Worm (Caenorhabditis elegans) whole organism, mixed stage, embryonic: Measurements from ENCODE around the gene Y43B11AR.3.

Experiments used
- M03D4.4 ChIP-seq: sonication (generic microtip); optimal IDR thresholded peaks from 2 replicates; lab custom pipeline; 2017; ENCODE audit warnings: mild to moderate bottlenecking, missing genetic modification characterization, missing compliant biosample characterization
- bed-3 ChIP-seq: fragments of 200-800 bp; sonication (Bioruptor generic); optimal IDR thresholded peaks from 3 replicates; lab custom pipeline; 2018; ENCODE audit warnings: mild to moderate bottlenecking, missing genetic modification characterization, moderate library complexity, missing compliant biosample characterization
- blmp-1 ChIP-seq: fragments of 150-350 bp; optimal IDR thresholded peaks from 2 replicates; lab custom pipeline; 2014; ENCODE audit warnings: missing biosample characterization, missing genetic modification characterization
- ceh-39 ChIP-seq: fragments of 150-350 bp; optimal IDR thresholded peaks from 2 replicates; lab custom pipeline; 2014; ENCODE audit warnings: missing biosample characterization, missing genetic modification characterization
- ceh-43 ChIP-seq: fragments of 200-800 bp; sonication (Bioruptor generic); optimal IDR thresholded peaks from 2 replicates; lab custom pipeline; 2018; ENCODE audit warnings: mild to moderate bottlenecking, missing genetic modification characterization, moderate library complexity, missing compliant biosample characterization
- ceh-83 ChIP-seq: fragments of 200-800 bp; sonication (Bioruptor generic); optimal IDR thresholded peaks from 2 replicates; lab custom pipeline; 2018; ENCODE audit warnings: mild to moderate bottlenecking, missing genetic modification characterization, missing compliant biosample characterization
- ces-1 ChIP-seq: fragments of 150-350 bp; optimal IDR thresholded peaks from 2 replicates; lab custom pipeline; 2014; ENCODE audit warnings: missing biosample characterization, missing genetic modification reagents, missing genetic modification characterization
- cnd-1 ChIP-seq: fragments of 200-800 bp; sonication (Bioruptor generic); optimal IDR thresholded peaks from 2 replicates; lab custom pipeline; 2018; ENCODE audit warnings: mild to moderate bottlenecking, missing genetic modification characterization, missing compliant biosample characterization
- drap-1 ChIP-seq: fragments of 200-800 bp; sonication (Bioruptor generic); optimal IDR thresholded peaks from 3 replicates; lab custom pipeline; 2018; ENCODE audit warnings: mild to moderate bottlenecking, missing genetic modification characterization, missing compliant biosample characterization
- elt-3 ChIP-seq: fragments of 150-350 bp; optimal IDR thresholded peaks from 2 replicates; lab custom pipeline; 2014; ENCODE audit warnings: missing biosample characterization, missing genetic modification characterization
- flh-1 ChIP-seq: fragments of 200-800 bp; sonication (Bioruptor generic); optimal IDR thresholded peaks from 2 replicates; lab custom pipeline; 2018; ENCODE audit warnings: mild to moderate bottlenecking, missing genetic modification characterization, moderate library complexity, missing compliant biosample characterization
- hlh-1 ChIP-seq: fragments of 150-350 bp; optimal IDR thresholded peaks from 2 replicates; lab custom pipeline; 2014; ENCODE audit warnings: missing biosample characterization, missing genetic modification reagents, missing genetic modification characterization
- lin-13 ChIP-seq: fragments of 150-350 bp; optimal IDR thresholded peaks from 2 replicates; lab custom pipeline; 2014; ENCODE audit warnings: missing biosample characterization, missing genetic modification characterization
- lsy-2 ChIP-seq: fragments of 150-350 bp; optimal IDR thresholded peaks from 2 replicates; lab custom pipeline; 2014; ENCODE audit warnings: missing biosample characterization, missing genetic modification characterization
- mab-5 ChIP-seq: fragments of 150-350 bp; optimal IDR thresholded peaks from 2 replicates; lab custom pipeline; 2014; ENCODE audit warnings: missing biosample characterization, missing genetic modification characterization
- mep-1 ChIP-seq: fragments of 150-350 bp; optimal IDR thresholded peaks from 2 replicates; lab custom pipeline; 2017; ENCODE audit warnings: missing biosample characterization, missing genetic modification reagents, missing genetic modification characterization, inconsistent platforms
- mls-2 ChIP-seq: sonication (generic microtip); optimal IDR thresholded peaks from 2 replicates; lab custom pipeline; 2016; ENCODE audit warnings: mild to moderate bottlenecking, missing genetic modification characterization, moderate library complexity, missing compliant biosample characterization
- nhr-2 ChIP-seq: fragments of 150-350 bp; optimal IDR thresholded peaks from 2 replicates; lab custom pipeline; 2014; ENCODE audit warnings: missing biosample characterization, missing genetic modification characterization
- nhr-237 ChIP-seq: fragments of 150-350 bp; optimal IDR thresholded peaks from 2 replicates; lab custom pipeline; 2014; ENCODE audit warnings: missing biosample characterization, missing genetic modification characterization
- nhr-28 ChIP-seq: fragments of 150-350 bp; optimal IDR thresholded peaks from 2 replicates; lab custom pipeline; 2014; ENCODE audit warnings: missing biosample characterization, missing genetic modification characterization
- pha-4 ChIP-seq: fragments of 150-350 bp; optimal IDR thresholded peaks from 2 replicates; lab custom pipeline; 2018; ENCODE audit warnings: missing biosample characterization, missing genetic modification reagents, missing genetic modification characterization
- sem-2 ChIP-seq: fragments of 200-800 bp; sonication (Bioruptor generic); optimal IDR thresholded peaks from 2 replicates; lab custom pipeline; 2018; ENCODE audit warnings: mild to moderate bottlenecking, missing genetic modification characterization, missing compliant biosample characterization
- snpc-4 ChIP-seq: fragments of 150-350 bp; optimal IDR thresholded peaks from 2 replicates; lab custom pipeline; 2014; ENCODE audit warnings: missing biosample characterization, missing genetic modification characterization
- sptf-1 ChIP-seq: sonication (generic microtip); optimal IDR thresholded peaks from 2 replicates; lab custom pipeline; 2017; ENCODE audit warnings: mild to moderate bottlenecking, missing genetic modification characterization, moderate library complexity, missing compliant biosample characterization
- tbx-8 ChIP-seq: fragments of 200-800 bp; sonication (Bioruptor generic); optimal IDR thresholded peaks from 2 replicates; lab custom pipeline; 2018; ENCODE audit warnings: mild to moderate bottlenecking, missing genetic modification characterization, moderate library complexity, missing compliant biosample characterization
- unc-120 ChIP-seq: sonication (generic microtip); optimal IDR thresholded peaks from 2 replicates; lab custom pipeline; 2017; ENCODE audit warnings: missing genetic modification characterization, missing compliant biosample characterization; ENCODE audit not compliant: poor library complexity, severe bottlenecking
- unc-39 ChIP-seq: fragments of 150-350 bp; optimal IDR thresholded peaks from 2 replicates; lab custom pipeline; 2014; ENCODE audit warnings: missing biosample characterization, missing genetic modification characterization
- unc-62 ChIP-seq: fragments of 150-350 bp; optimal IDR thresholded peaks from 2 replicates; lab custom pipeline; 2014; ENCODE audit warnings: missing biosample characterization, missing genetic modification reagents, missing genetic modification characterization
- ztf-11 ChIP-seq: fragments of 150-350 bp; optimal IDR thresholded peaks from 2 replicates; lab custom pipeline; 2014; ENCODE audit warnings: missing biosample characterization, missing genetic modification characterization

The Y43B11AR.3 gene

ce11 chrIV:7083382-7083784 lies at the start of gene Y43B11AR.3:
Gene Y43B11AR.3, minus strand, starts transcription at chrIV:7083716.
- TF ChIP-seq mls-2 (tag; lab: Kevin White, UChicago) (no peak), unc-39 (no peak), drap-1 (no peak), unc-62 (no peak), mep-1 (tag; lab: Kevin White, UChicago) (no peak), blmp-1 (tag; lab: Kevin White, UChicago) (no peak), elt-3 (tag; lab: Kevin White, UChicago) (no peak), mab-5 (tag; lab: Kevin White, UChicago) (no peak), hlh-1 (tag; lab: Kevin White, UChicago) (no peak), lin-13 (tag; lab: Kevin White, UChicago) (no peak), sptf-1 (no peak), unc-120 (tag; lab: Kevin White, UChicago) (no peak), ztf-11 (tag; lab: Kevin White, UChicago) (no peak), cnd-1 (tag; lab: Kevin White, UChicago) (no peak)

DNA sequence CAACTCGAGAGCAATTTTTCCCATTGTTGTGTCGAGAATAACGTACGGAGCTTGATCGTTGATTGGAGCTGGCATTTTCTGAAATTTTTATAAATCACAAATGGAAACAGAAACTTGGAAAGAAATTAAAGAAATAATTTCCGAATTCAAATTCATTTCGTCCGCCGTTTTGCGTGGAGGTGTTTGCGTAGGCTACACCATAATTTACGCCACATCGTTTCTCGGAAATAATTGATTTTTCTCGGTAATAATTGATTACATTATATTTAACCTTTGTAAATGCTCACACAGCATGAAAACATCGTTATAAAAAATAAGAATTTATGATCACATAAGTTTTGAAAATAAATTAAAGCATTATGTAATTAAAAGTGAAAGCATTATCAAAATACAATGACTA lies 49.6 kb upstream of the Y43B11AR.3 start, which contains the start of gene cyn-12:
Gene cyn-12, minus strand, starts transcription at position 78 of the 400 bp plus-strand sequence.
- TF ChIP-seq ceh-83 (GFP tag; lab: Kevin White, UChicago) (peak; percentile 5), mls-2 (tag; lab: Kevin White, UChicago) (no peak), unc-120 (tag; lab: Kevin White, UChicago) (no peak), ces-1 (peak; percentile 92), mab-5 (tag; lab: Kevin White, UChicago) (no peak)
- TF ChIP-seq, all 35 proteins: peak for 2

- TF ChIP-seq lsy-2 (tag; lab: Kevin White, UChicago) (no peak), nhr-237 (tag; lab: Kevin White, UChicago) (no peak), flh-1 (GFP tag; lab: Kevin White, UChicago) (no peak), nhr-2 (tag; lab: Kevin White, UChicago) (no peak), M03D4.4 (tag; lab: Kevin White, UChicago) (no peak), mab-5 (tag; lab: Kevin White, UChicago) (no peak), sem-2 (GFP tag; lab: Kevin White, UChicago) (no peak)
Measured at ce11 chrIV:7131780-7132179, 48.3 kb upstream of the Y43B11AR.3 start, which contains the start of gene grsp-3. Gene grsp-3, minus strand, starts transcription at chrIV:7131928.

DNA sequence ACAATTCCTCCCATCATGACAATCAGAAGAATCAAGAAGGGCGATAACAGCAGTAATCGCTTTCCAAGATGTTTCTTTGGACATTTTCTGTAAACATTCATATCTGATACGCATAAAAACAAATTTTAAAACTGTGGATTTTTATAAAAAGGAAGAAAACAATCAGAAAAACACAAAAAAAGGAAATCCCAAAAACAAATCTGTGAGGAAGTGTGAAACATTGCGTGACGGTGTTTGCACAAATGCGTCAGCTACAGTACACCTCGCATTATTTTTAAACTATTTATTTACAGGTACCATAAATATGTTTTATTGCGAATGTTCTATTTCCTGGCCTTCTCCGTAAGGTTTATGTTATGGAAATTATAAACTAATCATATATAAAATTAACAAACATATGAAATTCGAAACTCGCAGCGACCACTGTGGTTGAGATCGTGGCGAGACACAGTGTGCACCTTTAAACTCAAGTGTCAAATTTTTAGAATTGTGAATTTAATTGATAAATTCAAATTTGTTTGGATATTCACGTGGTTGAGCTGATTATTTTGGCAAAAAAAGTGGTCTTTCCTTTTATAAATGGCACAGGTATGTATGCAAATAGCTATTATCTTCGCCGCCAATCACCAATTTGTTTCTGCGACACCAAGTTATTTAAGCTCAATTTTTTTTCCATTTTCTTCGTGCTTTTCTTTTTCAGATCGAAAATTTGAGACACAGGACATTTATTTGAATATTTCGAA lies 38.0 kb upstream of the Y43B11AR.3 start, which contains the start of the genes C34D4.10 and str-48:
Gene C34D4.10, minus strand, starts transcription at position 101 of the 743 bp plus-strand sequence.
Gene str-48, plus strand, starts transcription at position 693 of the 743 bp plus-strand sequence.
- TF ChIP-seq ces-1 (no peak), lin-13 (tag; lab: Kevin White, UChicago) (no peak), ceh-39 (tag; lab: Kevin White, UChicago) (no peak), ceh-83 (GFP tag; lab: Kevin White, UChicago) (no peak), M03D4.4 (tag; lab: Kevin White, UChicago) (no peak), bed-3 (GFP tag; lab: Kevin White, UChicago) (no peak), nhr-28 (no peak), hlh-1 (tag; lab: Kevin White, UChicago) (no peak), unc-39 (no peak), sem-2 (GFP tag; lab: Kevin White, UChicago) (no peak), snpc-4 (no peak)

DNA sequence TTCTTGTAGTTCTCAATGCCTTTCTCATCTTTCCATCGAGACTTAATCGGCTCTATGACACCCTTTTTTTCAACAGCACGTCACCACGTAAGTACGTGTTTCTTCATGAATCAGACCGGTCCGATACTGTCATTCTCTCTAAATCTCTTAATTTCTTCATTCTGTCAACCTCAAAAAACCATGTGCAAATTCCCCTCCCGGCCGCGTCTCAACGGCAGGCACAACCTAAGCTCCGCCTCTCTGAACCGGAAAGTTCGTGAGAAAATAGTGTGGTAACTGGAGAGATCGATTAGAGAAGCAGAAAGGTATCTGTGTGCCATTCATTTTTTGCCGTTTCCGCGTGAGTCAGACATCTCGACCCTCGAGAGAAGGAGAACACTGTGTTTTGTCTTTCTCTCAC lies 31.1 kb upstream of the Y43B11AR.3 start, which contains the start of gene nas-8:
Gene nas-8, plus strand, starts transcription at position 301 of the 400 bp plus-strand sequence.
- TF ChIP-seq sem-2 (GFP tag; lab: Kevin White, UChicago), result no peak
- no peak for TF ChIP-seq elt-3 (tag; lab: Kevin White, UChicago)
- no peak for TF ChIP-seq ceh-43 (GFP tag; lab: Kevin White, UChicago)
- TF ChIP-seq bed-3 (GFP tag; lab: Kevin White, UChicago), result no peak
- no peak for TF ChIP-seq tbx-8
- TF ChIP-seq ceh-83 (GFP tag; lab: Kevin White, UChicago), result no peak
- TF ChIP-seq pha-4 (tag; lab: Kevin White, UChicago), result no peak
